Fruit fly (Drosophila melanogaster) whole organism, adult: ENCODE results near the gene CG4907.

Experiments used
- CG11617 ChIP-seq: fragments of 200-800 bp; sonication (Bioruptor generic); optimal IDR thresholded peaks from 2 replicates; lab custom pipeline; 2017; ENCODE audit warnings: mild to moderate bottlenecking, missing biosample characterization, missing genetic modification reagents, missing genetic modification characterization
- CG14711 ChIP-seq: fragments of 200-800 bp; sonication (Bioruptor generic); optimal IDR thresholded peaks from 2 replicates; lab custom pipeline; 2018; ENCODE audit warnings: missing biosample characterization, mild to moderate bottlenecking, missing genetic modification characterization, moderate library complexity
- CG1620 ChIP-seq: fragments of 200-800 bp; sonication (Bioruptor generic); optimal IDR thresholded peaks from 2 replicates; lab custom pipeline; 2016; ENCODE audit warnings: missing biosample characterization, missing genetic modification characterization
- CG7045 ChIP-seq: fragments of 200-800 bp; sonication (Bioruptor generic); optimal IDR thresholded peaks from 2 replicates; lab custom pipeline; 2017; ENCODE audit warnings: missing biosample characterization, mild to moderate bottlenecking, missing genetic modification characterization
- CG7101 ChIP-seq: fragments of 200-800 bp; sonication (Bioruptor generic); optimal IDR thresholded peaks from 2 replicates; lab custom pipeline; 2018; ENCODE audit warnings: missing biosample characterization, mild to moderate bottlenecking, missing genetic modification characterization, moderate library complexity
- Crg-1 ChIP-seq: fragments of 200-800 bp; sonication (Bioruptor generic); optimal IDR thresholded peaks from 2 replicates; lab custom pipeline; 2016; ENCODE audit warnings: missing biosample characterization, missing genetic modification characterization
- Mnt ChIP-seq: fragments of 200-800 bp; sonication (Bioruptor generic); optimal IDR thresholded peaks from 2 replicates; lab custom pipeline; 2016; ENCODE audit warnings: missing biosample characterization, mild to moderate bottlenecking, missing genetic modification characterization
- bab1 ChIP-seq: fragments of 200-800 bp; sonication (Bioruptor generic); optimal IDR thresholded peaks from 3 replicates; lab custom pipeline; 2019; ENCODE audit warnings: missing biosample characterization, mild to moderate bottlenecking, missing genetic modification characterization, moderate library complexity
- cnc ChIP-seq, 2 experiments: fragments of >200 bp; optimal IDR thresholded peaks; 2 replicates each; lab custom pipeline; 2017
- kay ChIP-seq: fragments of 200-800 bp; sonication (Bioruptor generic); peaks from one replicate; lab custom pipeline; 2016; ENCODE audit warnings: missing biosample characterization, missing genetic modification characterization, borderline replicate concordance
- ovo ChIP-seq: fragments of 200-800 bp; sonication (Bioruptor generic); optimal IDR thresholded peaks from 2 replicates; lab custom pipeline; 2016; ENCODE audit warnings: missing biosample characterization, missing genetic modification characterization
- pad ChIP-seq: fragments of 200-800 bp; sonication (Bioruptor generic); optimal IDR thresholded peaks from 3 replicates; lab custom pipeline; 2017; ENCODE audit warnings: missing biosample characterization, missing genetic modification characterization, mild to moderate bottlenecking, moderate library complexity, missing genetic modification reagents
- toe ChIP-seq: fragments of 200-800 bp; sonication (Bioruptor generic); optimal IDR thresholded peaks from 2 replicates; lab custom pipeline; 2016; ENCODE audit warnings: missing biosample characterization, missing genetic modification characterization

DNA sequence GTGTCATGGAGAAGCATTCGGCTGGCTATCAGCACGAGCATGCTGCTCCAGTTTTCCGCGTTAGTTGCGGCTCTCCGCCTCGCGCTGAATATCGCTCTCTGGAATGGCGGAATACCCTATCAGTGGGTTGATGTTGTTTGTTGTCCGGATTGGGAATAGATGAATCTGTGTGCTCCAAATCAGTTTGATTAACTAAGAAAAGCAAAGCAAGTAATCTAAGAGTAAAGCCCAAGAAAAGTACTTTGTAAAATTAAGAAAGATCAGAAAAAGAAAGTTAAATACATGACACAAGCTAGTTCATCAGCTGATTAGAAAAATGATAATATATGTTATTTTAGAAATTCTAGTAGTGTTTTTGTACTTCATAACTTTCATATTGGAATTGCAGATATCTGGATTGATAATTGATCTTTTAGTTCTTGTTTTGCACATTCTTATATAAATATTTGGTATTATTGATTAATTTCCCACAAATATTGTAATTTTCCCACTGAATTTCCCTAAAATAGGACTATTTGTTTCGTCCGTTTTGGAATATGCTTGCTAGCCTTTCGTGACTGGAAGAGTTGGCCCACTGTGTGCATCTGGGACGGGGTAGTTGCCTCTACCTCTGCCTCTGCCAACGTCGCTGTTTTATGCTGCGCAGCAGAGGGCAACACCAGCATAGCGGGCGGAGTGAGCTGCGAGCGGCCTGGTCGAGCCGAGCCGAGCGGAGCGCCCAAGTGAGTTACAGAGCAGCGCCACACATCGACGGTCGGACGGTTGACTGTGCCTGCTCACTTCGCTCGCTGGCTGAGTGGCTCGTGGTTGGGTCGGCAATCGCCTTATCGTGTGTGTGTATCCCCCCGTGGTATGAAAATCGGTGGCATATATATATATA lies 43.6 kb upstream of the CG4907 start:
- no peak for TF ChIP-seq CG1620 (GFP tag; lab: Kevin White, UChicago)
- TF ChIP-seq CG14711 = no peak
- peak; percentile 37 for TF ChIP-seq Mnt (GFP tag; lab: Kevin White, UChicago)
- TF ChIP-seq Crg-1 (GFP tag; lab: Kevin White, UChicago) = no peak
- TF ChIP-seq CG11617 = peak; percentile 42
- TF ChIP-seq pad = no peak
- no peak for TF ChIP-seq bab1 (GFP tag; lab: Kevin White, UChicago)
- no peak for TF ChIP-seq ovo (GFP tag; lab: Kevin White, UChicago)
- no peak for TF ChIP-seq cnc (optimal IDR thresholded peaks at IDR 0.05; lab: Kevin White, UChicago)
- TF ChIP-seq toe (GFP tag; lab: Kevin White, UChicago) = no peak
- TF ChIP-seq CG7101 (tag; lab: Kevin White, UChicago) = peak; percentile 1
- peak; percentile 74 for TF ChIP-seq kay (GFP tag; lab: Kevin White, UChicago)
- no peak for TF ChIP-seq CG7045 (GFP tag; lab: Kevin White, UChicago)
